Worm (Caenorhabditis elegans): ENCODE data around the gene gldi-11.
"Not testable (repeated sequence)": the region's sequence is repeated elsewhere in the genome, so short reads cannot be mapped to it uniquely, and the experiment has no call there.

gldi-11 gene

ce11 chrII:4941050-4941449, 4.5 kb downstream of the gldi-11 start, which contains the start of gene cblc-1:
Gene cblc-1, minus strand, starts transcription at chrII:4941150.
- TF ChIP-seq unc-62 (GFP tag; optimal IDR thresholded peaks at IDR 0.05), result no peak
- no peak for TF ChIP-seq mml-1 (tag; optimal IDR thresholded peaks at IDR 0.05)
- no peak for TF ChIP-seq nfya-1 (tag; optimal IDR thresholded peaks at IDR 0.05; ENCODE audit: insufficient read depth)
- no peak for TF ChIP-seq egl-5 (tag; optimal IDR thresholded peaks at IDR 0.05)
- no peak for TF ChIP-seq pha-4 (tag; optimal IDR thresholded peaks at IDR 0.05)
- TF ChIP-seq lin-39 (tag; optimal IDR thresholded peaks at IDR 0.05), result no peak
- TF ChIP-seq zag-1 (tag; optimal IDR thresholded peaks at IDR 0.05), result no peak

ce11 chrII:4937743-4938142, 7.8 kb downstream of the gldi-11 start, which contains the start of gene ZK546.4:
Gene ZK546.4, plus strand, starts transcription at chrII:4938043.
- TF ChIP-seq ztf-11 (tag; optimal IDR thresholded peaks at IDR 0.05) (no peak), jun-1 (tag; optimal IDR thresholded peaks at IDR 0.05) (no peak), aly-2 (tag; optimal IDR thresholded peaks at IDR 0.05) (no peak), nhr-25 (tag; optimal IDR thresholded peaks at IDR 0.05) (no peak), unc-39 (tag; optimal IDR thresholded peaks at IDR 0.05) (no peak), R02D3.7 (tag; optimal IDR thresholded peaks at IDR 0.05) (no peak), daf-12 (tag; optimal IDR thresholded peaks at IDR 0.05) (no peak), fos-1 (tag; optimal IDR thresholded peaks at IDR 0.05) (no peak), snpc-4 (tag; optimal IDR thresholded peaks at IDR 0.05) (no peak), nhr-76 (tag; optimal IDR thresholded peaks at IDR 0.05) (no peak), hmg-11 (tag; optimal IDR thresholded peaks at IDR 0.05) (no peak), zag-1 (tag; optimal IDR thresholded peaks at IDR 0.05) (no peak), ceh-82 (tag; optimal IDR thresholded peaks at IDR 0.05) (no peak), nfya-1 (tag; optimal IDR thresholded peaks at IDR 0.05; ENCODE audit: insufficient read depth) (no peak)

- TF ChIP-seq daf-12 (tag; optimal IDR thresholded peaks at IDR 0.05) (no peak), nfya-1 (tag; optimal IDR thresholded peaks at IDR 0.05; ENCODE audit: insufficient read depth) (peak; percentile 36), lin-15B (tag; optimal IDR thresholded peaks at IDR 0.05) (peak; percentile 1)
Measured at ce11 chrII:4935518-4935917, 10.1 kb downstream of the gldi-11 start, which contains the start of gene ZK546.5. Gene ZK546.5, plus strand, starts transcription at chrII:4935818.

- no peak for TF ChIP-seq nhr-43 (tag; optimal IDR thresholded peaks at IDR 0.05; ENCODE audit: poor library complexity, severe bottlenecking)
- TF ChIP-seq nhr-76 (tag; optimal IDR thresholded peaks at IDR 0.05), result no peak
- no peak for TF ChIP-seq pha-4 (tag; optimal IDR thresholded peaks at IDR 0.05)
- TF ChIP-seq ceh-28 (tag; optimal IDR thresholded peaks at IDR 0.05), result no peak
- TF ChIP-seq egl-5 (tag; optimal IDR thresholded peaks at IDR 0.05), result no peak
- no peak for TF ChIP-seq ceh-82 (tag; optimal IDR thresholded peaks at IDR 0.05)
- TF ChIP-seq nfya-1 (tag; optimal IDR thresholded peaks at IDR 0.05; ENCODE audit: insufficient read depth), result no peak
- no peak for TF ChIP-seq nhr-23 (tag; optimal IDR thresholded peaks at IDR 0.05)
Measured at ce11 chrII:4934954-4935353, 10.6 kb downstream of the gldi-11 start, which contains the start of gene gst-30. Gene gst-30, minus strand, starts transcription at chrII:4935054.

ce11 chrII:4932727-4933126, 12.9 kb downstream of the gldi-11 start, which contains the start of gene msp-152:
Gene msp-152, plus strand, starts transcription at chrII:4933027.
- not testable (repeated sequence) for TF ChIP-seq pqm-1, ceh-9, nhr-28 (tag; optimal IDR thresholded peaks at IDR 0.05)

ce11 chrII:4931286-4931685, 14.3 kb downstream of the gldi-11 start:
- TF ChIP-seq eor-1 (tag; optimal IDR thresholded peaks at IDR 0.05) (no peak), nhr-12 (tag; optimal IDR thresholded peaks at IDR 0.05) (no peak), fkh-2 (tag; optimal IDR thresholded peaks at IDR 0.05) (no peak), lsy-12 (tag; optimal IDR thresholded peaks at IDR 0.05) (no peak), nhr-76 (tag; optimal IDR thresholded peaks at IDR 0.05) (no peak), lin-39 (tag; optimal IDR thresholded peaks at IDR 0.05) (no peak), snpc-4 (tag; optimal IDR thresholded peaks at IDR 0.05) (no peak), ceh-9 (tag; optimal IDR thresholded peaks at IDR 0.05) (no peak), ceh-16 (tag; optimal IDR thresholded peaks at IDR 0.05) (no peak)
